Worm (Caenorhabditis elegans) whole organism, late embryonic: ENCODE measurements around the gene din-1.

Experiments
- C08G9.2 ChIP-seq: sonication (generic microtip); optimal IDR thresholded peaks from 2 replicates; lab custom pipeline; 2016; ENCODE audit warnings: mild to moderate bottlenecking, missing genetic modification characterization, moderate library complexity, missing compliant biosample characterization
- C38D4.7 ChIP-seq: fragments of 200-800 bp; sonication (Bioruptor generic); optimal IDR thresholded peaks from 2 replicates; lab custom pipeline; 2018; ENCODE audit warnings: mild to moderate bottlenecking, missing genetic modification characterization, moderate library complexity, missing compliant biosample characterization
- F13H6.1 ChIP-seq: sonication (generic microtip); optimal IDR thresholded peaks from 2 replicates; lab custom pipeline; 2016; ENCODE audit warnings: missing genetic modification characterization, missing compliant biosample characterization
- K02D7.2 ChIP-seq: sonication (generic microtip); optimal IDR thresholded peaks from 2 replicates; lab custom pipeline; 2017; ENCODE audit warnings: mild to moderate bottlenecking, missing genetic modification characterization, missing compliant biosample characterization
- K09A11.1 ChIP-seq: sonication (generic microtip); optimal IDR thresholded peaks from 2 replicates; lab custom pipeline; 2017; ENCODE audit warnings: antibody characterized with exemption, mild to moderate bottlenecking, missing genetic modification characterization, missing compliant biosample characterization; ENCODE audit not compliant: insufficient read depth
- Y22D7AL.16 ChIP-seq: sonication (generic microtip); optimal IDR thresholded peaks from 2 replicates; lab custom pipeline; 2016; ENCODE audit warnings: missing genetic modification characterization, missing compliant biosample characterization
- ama-1 ChIP-seq: fragments of 150-350 bp; optimal IDR thresholded peaks from 2 replicates; lab custom pipeline; 2014
- ceh-14 ChIP-seq: sonication (generic microtip); optimal IDR thresholded peaks from 2 replicates; lab custom pipeline; 2016; ENCODE audit warnings: missing genotype, missing genetic modification characterization, missing compliant biosample characterization
- ceh-18 ChIP-seq: sonication (generic microtip); optimal IDR thresholded peaks from 2 replicates; lab custom pipeline; 2016; ENCODE audit warnings: missing genetic modification characterization, missing compliant biosample characterization
- ceh-2 ChIP-seq: sonication (generic microtip); optimal IDR thresholded peaks from 2 replicates; lab custom pipeline; 2016; ENCODE audit warnings: missing genotype, missing genetic modification characterization, missing compliant biosample characterization
- ceh-22 ChIP-seq: sonication (generic microtip); optimal IDR thresholded peaks from 2 replicates; lab custom pipeline; 2017; ENCODE audit warnings: missing biosample characterization, missing genetic modification characterization
- ceh-24 ChIP-seq: sonication (generic microtip); optimal IDR thresholded peaks from 2 replicates; lab custom pipeline; 2016; ENCODE audit warnings: mild to moderate bottlenecking, missing genetic modification characterization, missing compliant biosample characterization
- ceh-31 ChIP-seq: sonication (generic microtip); optimal IDR thresholded peaks from 2 replicates; lab custom pipeline; 2016; ENCODE audit warnings: missing genetic modification characterization, missing compliant biosample characterization
- ceh-34 ChIP-seq: sonication (generic microtip); optimal IDR thresholded peaks from 2 replicates; lab custom pipeline; 2016; ENCODE audit warnings: mild to moderate bottlenecking, missing genetic modification characterization, missing compliant biosample characterization
- ceh-45 ChIP-seq: fragments of 200-800 bp; sonication (Bioruptor generic); IDR thresholded peaks from 2 replicates; pipeline ENCODE4 v1.3.6; 2022; ENCODE audit warnings: missing genetic modification reagents, missing genetic modification characterization, missing compliant biosample characterization
- ceh-48 ChIP-seq: sonication (generic microtip); optimal IDR thresholded peaks from 2 replicates; lab custom pipeline; 2016; ENCODE audit warnings: missing genetic modification characterization, inconsistent platforms, missing compliant biosample characterization
- ceh-6 ChIP-seq: fragments of 200-800 bp; sonication (Bioruptor generic); optimal IDR thresholded peaks from 2 replicates; lab custom pipeline; 2018; ENCODE audit warnings: mild to moderate bottlenecking, missing genetic modification characterization, missing compliant biosample characterization
- dve-1 ChIP-seq: sonication (generic microtip); optimal IDR thresholded peaks from 2 replicates; lab custom pipeline; 2017; ENCODE audit warnings: antibody characterized with exemption, mild to moderate bottlenecking, missing genetic modification characterization, missing compliant biosample characterization
- fax-1 ChIP-seq: sonication (generic microtip); optimal IDR thresholded peaks from 2 replicates; lab custom pipeline; 2016; ENCODE audit warnings: missing genotype, missing genetic modification characterization, missing compliant biosample characterization
- gmeb-2 ChIP-seq: sonication (generic microtip); optimal IDR thresholded peaks from 2 replicates; lab custom pipeline; 2016; ENCODE audit warnings: missing genetic modification characterization, inconsistent platforms, missing compliant biosample characterization
- hlh-13 ChIP-seq: fragments of 200-800 bp; sonication (Bioruptor generic); optimal IDR thresholded peaks from 2 replicates; lab custom pipeline; 2018; ENCODE audit warnings: mild to moderate bottlenecking, missing genetic modification characterization, missing compliant biosample characterization
- hlh-15 ChIP-seq: sonication (generic microtip); optimal IDR thresholded peaks from 2 replicates; lab custom pipeline; 2016; ENCODE audit warnings: missing genetic modification characterization, missing compliant biosample characterization
- hlh-30 ChIP-seq: sonication (generic microtip); optimal IDR thresholded peaks from 2 replicates; lab custom pipeline; 2017; ENCODE audit warnings: antibody characterized with exemption, missing genetic modification characterization, missing compliant biosample characterization; ENCODE audit not compliant: insufficient read depth
- hlh-6 ChIP-seq: sonication (generic microtip); optimal IDR thresholded peaks from 2 replicates; lab custom pipeline; 2016; ENCODE audit warnings: missing genotype, missing genetic modification characterization, missing compliant biosample characterization
- hlh-8 ChIP-seq: sonication (generic microtip); optimal IDR thresholded peaks from 2 replicates; lab custom pipeline; 2016; ENCODE audit warnings: missing genotype, missing genetic modification characterization, missing compliant biosample characterization
- lin-11 ChIP-seq: fragments of 200-800 bp; sonication (Bioruptor generic); optimal IDR thresholded peaks from 2 replicates; lab custom pipeline; 2018; ENCODE audit warnings: mild to moderate bottlenecking, missing genetic modification characterization, missing compliant biosample characterization
- madf-2 ChIP-seq: sonication (generic microtip); optimal IDR thresholded peaks from 2 replicates; lab custom pipeline; 2017; ENCODE audit warnings: missing genetic modification characterization, missing compliant biosample characterization
- mec-3 ChIP-seq: sonication (generic microtip); optimal IDR thresholded peaks from 2 replicates; lab custom pipeline; 2016; ENCODE audit warnings: borderline replicate concordance, missing genetic modification characterization, missing compliant biosample characterization
- nfya-1 ChIP-seq: sonication (generic microtip); optimal IDR thresholded peaks from 2 replicates; lab custom pipeline; 2017; ENCODE audit warnings: missing genetic modification characterization, mild to moderate bottlenecking, missing compliant biosample characterization, antibody characterized with exemption, moderate library complexity
- nhr-11 ChIP-seq: fragments of 150-350 bp; optimal IDR thresholded peaks from 2 replicates; lab custom pipeline; 2014; ENCODE audit warnings: missing biosample characterization, missing genetic modification characterization
- nhr-232 ChIP-seq: sonication (generic microtip); optimal IDR thresholded peaks from 2 replicates; lab custom pipeline; 2016; ENCODE audit warnings: missing genetic modification characterization, missing compliant biosample characterization
- odd-2 ChIP-seq: sonication (generic microtip); optimal IDR thresholded peaks from 2 replicates; lab custom pipeline; 2017; ENCODE audit warnings: antibody characterized with exemption, mild to moderate bottlenecking, missing genetic modification characterization, missing compliant biosample characterization
- pat-9 ChIP-seq: fragments of 200-800 bp; sonication (Bioruptor generic); optimal IDR thresholded peaks from 2 replicates; lab custom pipeline; 2018; ENCODE audit warnings: mild to moderate bottlenecking, missing genetic modification characterization, moderate library complexity, missing compliant biosample characterization
- pax-1 ChIP-seq: fragments of 150-350 bp; optimal IDR thresholded peaks from 2 replicates; lab custom pipeline; 2014; ENCODE audit warnings: missing biosample characterization, missing genetic modification characterization
- pqm-1 ChIP-seq: sonication (generic microtip); optimal IDR thresholded peaks from 2 replicates; lab custom pipeline; 2016; ENCODE audit warnings: missing genetic modification characterization, missing compliant biosample characterization
- pros-1 ChIP-seq: fragments of 150-350 bp; optimal IDR thresholded peaks from 2 replicates; lab custom pipeline; 2014; ENCODE audit warnings: missing biosample characterization, missing genetic modification reagents, missing genetic modification characterization
- ref-2 ChIP-seq: sonication (generic microtip); optimal IDR thresholded peaks from 2 replicates; lab custom pipeline; 2016; ENCODE audit warnings: missing genetic modification characterization, missing compliant biosample characterization
- rnt-1 ChIP-seq: sonication (generic microtip); optimal IDR thresholded peaks from 2 replicates; lab custom pipeline; 2016; ENCODE audit warnings: missing genetic modification characterization, missing compliant biosample characterization
- sdc-2 ChIP-seq: sonication (generic microtip); optimal IDR thresholded peaks from 2 replicates; lab custom pipeline; 2016; ENCODE audit warnings: missing genotype, missing genetic modification characterization, missing compliant biosample characterization
- sox-2 ChIP-seq: fragments of 200-800 bp; sonication (Bioruptor generic); IDR thresholded peaks from 2 replicates; pipeline ENCODE4 v1.3.6; 2022; ENCODE audit warnings: missing genetic modification reagents, missing genetic modification characterization, missing compliant biosample characterization
- sox-4 ChIP-seq: sonication (generic microtip); optimal IDR thresholded peaks from 2 replicates; lab custom pipeline; 2017; ENCODE audit warnings: mild to moderate bottlenecking, missing genetic modification characterization, inconsistent platforms, missing compliant biosample characterization
- syd-9 ChIP-seq: sonication (generic microtip); optimal IDR thresholded peaks from 2 replicates; lab custom pipeline; 2016; ENCODE audit warnings: mild to moderate bottlenecking, missing genetic modification characterization, moderate library complexity, missing compliant biosample characterization
- tbx-2 ChIP-seq: sonication (generic microtip); optimal IDR thresholded peaks from 2 replicates; lab custom pipeline; 2016; ENCODE audit warnings: missing genetic modification characterization, missing compliant biosample characterization
- tbx-7 ChIP-seq: sonication (generic microtip); optimal IDR thresholded peaks from 2 replicates; lab custom pipeline; 2016; ENCODE audit warnings: missing genotype, missing genetic modification characterization, missing compliant biosample characterization
- unc-42 ChIP-seq: sonication (generic microtip); optimal IDR thresholded peaks from 2 replicates; lab custom pipeline; 2016; ENCODE audit warnings: missing genotype, missing genetic modification characterization, missing compliant biosample characterization
- unc-55 ChIP-seq: sonication (generic microtip); optimal IDR thresholded peaks from 2 replicates; lab custom pipeline; 2017; ENCODE audit warnings: missing biosample characterization, missing genetic modification reagents, missing genetic modification characterization
- unc-86 ChIP-seq: sonication (generic microtip); optimal IDR thresholded peaks from 2 replicates; lab custom pipeline; 2016; ENCODE audit warnings: missing genetic modification characterization, missing compliant biosample characterization

The din-1 gene

DNA sequence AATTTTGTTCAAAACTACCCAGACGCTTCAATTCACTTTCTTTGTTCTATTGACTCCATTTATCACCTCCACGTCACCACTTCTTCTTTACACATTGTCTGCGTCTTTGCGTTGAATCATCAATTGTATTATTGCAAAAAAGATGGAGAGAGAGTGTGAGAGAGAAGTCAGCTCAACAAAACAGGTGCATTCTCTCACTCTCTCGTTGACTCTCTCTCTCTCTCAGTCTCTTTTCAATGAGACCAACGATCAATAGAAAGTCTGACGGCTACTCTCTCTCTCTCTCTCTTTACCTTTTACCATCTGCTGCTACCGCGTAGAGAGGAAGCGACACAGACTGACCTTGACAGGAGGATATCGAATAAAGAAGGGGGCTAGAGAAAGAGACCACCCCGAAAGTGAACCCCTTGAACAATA lies 2.3 kb upstream of the din-1 start:
- TF ChIP-seq nhr-232 (tag; lab: Kevin White, UChicago) (no peak), ceh-2 (tag; lab: Kevin White, UChicago) (peak; percentile 31), unc-42 (tag; lab: Kevin White, UChicago) (peak; percentile 45), pros-1 (tag; lab: Kevin White, UChicago) (peak; percentile 87), tbx-7 (tag; lab: Kevin White, UChicago) (peak; percentile 33), rnt-1 (tag; lab: Kevin White, UChicago) (peak; percentile 52), ceh-22 (tag; lab: Kevin White, UChicago) (no peak), sdc-2 (peak; percentile 39), K09A11.1 (tag; lab: Kevin White, UChicago) (peak; percentile 55), Y22D7AL.16 (tag; lab: Kevin White, UChicago) (peak; percentile 36), syd-9 (tag; lab: Kevin White, UChicago) (no peak), ref-2 (tag; lab: Kevin White, UChicago) (peak; percentile 90), nfya-1 (tag; lab: Kevin White, UChicago) (peak; percentile 89), pat-9 (tag; lab: Kevin White, UChicago) (peak; percentile 33), ceh-14 (tag; lab: Kevin White, UChicago) (no peak), ceh-6 (peak; percentile 5), C08G9.2 (peak; percentile 6), ceh-18 (tag; lab: Kevin White, UChicago) (peak; percentile 29), madf-2 (tag; lab: Kevin White, UChicago) (peak; percentile 84), F13H6.1 (tag; lab: Kevin White, UChicago) (peak; percentile 65), ceh-31 (tag; lab: Kevin White, UChicago) (peak; percentile 74), ama-1 (lab: Kevin White, UChicago) (peak; percentile 81), hlh-6 (no peak), ceh-48 (tag; lab: Kevin White, UChicago) (peak; percentile 44), hlh-30 (tag; lab: Kevin White, UChicago) (peak; percentile 67), ceh-45 (GFP tag; lab: Robert Waterston, UW) (no peak), sox-2 (GFP tag; lab: Robert Waterston, UW) (peak; percentile 79), hlh-8 (tag; lab: Kevin White, UChicago) (peak; percentile 35), pax-1 (tag; lab: Kevin White, UChicago) (peak; percentile 80), K02D7.2 (tag; lab: Kevin White, UChicago) (no peak), dve-1 (peak; percentile 54), tbx-2 (tag; lab: Kevin White, UChicago) (peak; percentile 56), sox-4 (tag; lab: Kevin White, UChicago) (no peak), unc-55 (GFP tag; lab: Kevin White, UChicago) (peak; percentile 87)
- TF ChIP-seq, all 69 proteins: peak for 26

DNA sequence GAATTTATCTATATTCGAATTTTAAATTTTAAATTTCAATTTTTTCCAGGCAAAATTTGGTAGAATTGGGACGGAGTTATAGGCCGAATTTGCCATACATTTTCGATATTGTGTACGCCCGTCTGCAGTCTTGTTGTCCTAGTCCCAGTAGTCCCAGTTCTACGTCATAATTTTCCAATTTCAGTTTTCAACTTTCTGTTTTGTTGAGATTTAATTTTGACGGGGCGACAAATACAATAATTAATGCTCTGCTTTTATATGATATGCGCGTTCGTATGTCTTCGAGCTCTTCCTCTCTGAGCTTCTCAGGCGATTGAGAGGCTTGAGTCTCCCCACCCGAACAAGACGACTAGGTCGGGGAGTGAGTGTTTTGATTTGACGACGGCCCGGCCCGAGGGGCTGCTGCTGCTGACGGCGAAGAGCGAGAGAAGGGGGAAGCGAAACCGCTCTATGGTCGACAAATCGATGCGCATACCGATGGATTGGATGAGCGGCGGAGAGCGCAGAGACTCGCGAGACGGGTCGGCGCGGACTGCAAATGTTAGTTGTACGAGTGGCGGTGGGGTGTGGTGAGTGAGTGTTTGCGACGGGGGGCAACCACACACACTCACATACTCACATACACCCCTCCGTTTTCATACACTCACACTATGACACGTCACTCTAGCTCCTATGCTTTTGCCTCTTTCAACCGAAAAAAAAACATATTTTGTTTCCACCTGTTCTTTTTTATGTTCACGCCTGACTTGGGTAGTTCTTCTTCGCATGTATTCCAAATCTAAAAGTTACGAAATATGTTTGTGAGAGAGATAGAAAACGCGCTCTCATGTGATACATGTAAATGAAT lies 1.5 kb upstream of the din-1 start:
- TF ChIP-seq F13H6.1 (tag; lab: Kevin White, UChicago) (peak; percentile 91), K02D7.2 (tag; lab: Kevin White, UChicago) (no peak), madf-2 (tag; lab: Kevin White, UChicago) (peak; percentile 97), odd-2 (no peak), C38D4.7 (peak; percentile 44), mec-3 (tag; lab: Kevin White, UChicago) (no peak), unc-42 (tag; lab: Kevin White, UChicago) (peak; percentile 54), pat-9 (tag; lab: Kevin White, UChicago) (peak; percentile 41), lin-11 (tag; lab: Kevin White, UChicago) (no peak), sox-2 (GFP tag; lab: Robert Waterston, UW) (no peak), fax-1 (peak; percentile 59), nhr-11 (no peak), pqm-1 (peak; percentile 33), ceh-34 (tag; lab: Kevin White, UChicago) (peak; percentile 90), K09A11.1 (tag; lab: Kevin White, UChicago) (peak; percentile 40), ceh-18 (tag; lab: Kevin White, UChicago) (peak; percentile 88), ceh-2 (tag; lab: Kevin White, UChicago) (peak; percentile 69), ceh-24 (tag; lab: Kevin White, UChicago) (no peak), pax-1 (tag; lab: Kevin White, UChicago) (no peak), gmeb-2 (tag; lab: Kevin White, UChicago) (peak; percentile 5), hlh-13 (GFP tag; lab: Kevin White, UChicago) (no peak), ceh-22 (tag; lab: Kevin White, UChicago) (peak; percentile 84), hlh-8 (tag; lab: Kevin White, UChicago) (peak; percentile 82), tbx-2 (tag; lab: Kevin White, UChicago) (peak; percentile 97), unc-86 (tag; lab: Kevin White, UChicago) (peak; percentile 82), hlh-15 (tag; lab: Kevin White, UChicago) (no peak), ceh-31 (tag; lab: Kevin White, UChicago) (peak; percentile 93), ceh-14 (tag; lab: Kevin White, UChicago) (peak; percentile 67)
